Worm (Caenorhabditis elegans) whole organism, early embryonic: Measurements from ENCODE around the gene aass-1.

Experiments
- B0310.2 ChIP-seq: sonication (generic microtip); optimal IDR thresholded peaks from 2 replicates; lab custom pipeline; 2016; ENCODE audit warnings: mild to moderate bottlenecking, missing genetic modification characterization, missing compliant biosample characterization
- F13C5.2 ChIP-seq: sonication (generic microtip); optimal IDR thresholded peaks from 2 replicates; lab custom pipeline; 2017; ENCODE audit warnings: mild to moderate bottlenecking, missing genetic modification characterization, inconsistent platforms, missing compliant biosample characterization
- aly-1 ChIP-seq: sonication (generic microtip); optimal IDR thresholded peaks from 2 replicates; lab custom pipeline; 2016; ENCODE audit warnings: missing genetic modification characterization, missing compliant biosample characterization
- ama-1 ChIP-seq: fragments of 150-350 bp; optimal IDR thresholded peaks from 2 replicates; lab custom pipeline; 2014
- ceh-36 ChIP-seq: sonication (generic microtip); optimal IDR thresholded peaks from 2 replicates; lab custom pipeline; 2016; ENCODE audit warnings: missing genetic modification characterization, inconsistent platforms, missing compliant biosample characterization
- flt-1 ChIP-seq: fragments of 200-800 bp; sonication (Bioruptor generic); IDR thresholded peaks from 2 replicates; pipeline ENCODE4 v1.3.6; 2022; ENCODE audit warnings: missing genetic modification characterization, missing compliant biosample characterization
- hmbx-1 ChIP-seq: sonication (generic microtip); optimal IDR thresholded peaks from 2 replicates; lab custom pipeline; 2016; ENCODE audit warnings: mild to moderate bottlenecking, missing genetic modification characterization, missing compliant biosample characterization
- hmg-4 ChIP-seq: fragments of 200-800 bp; sonication (Bioruptor generic); optimal IDR thresholded peaks from 2 replicates; lab custom pipeline; 2018; ENCODE audit warnings: mild to moderate bottlenecking, missing genetic modification characterization, missing compliant biosample characterization
- hnd-1 ChIP-seq: sonication (generic microtip); optimal IDR thresholded peaks from 2 replicates; lab custom pipeline; 2016; ENCODE audit warnings: missing genetic modification characterization, missing compliant biosample characterization
- pes-1 ChIP-seq: fragments of 200-800 bp; sonication (Bioruptor generic); IDR thresholded peaks from 2 replicates; pipeline ENCODE4 v1.3.6; 2022; ENCODE audit warnings: missing genetic modification reagents, missing genetic modification characterization, missing compliant biosample characterization
- scrt-1 ChIP-seq: fragments of 200-800 bp; sonication (Bioruptor generic); IDR thresholded peaks from 2 replicates; pipeline ENCODE4 v1.3.6; 2022; ENCODE audit warnings: missing genetic modification characterization, missing compliant biosample characterization
- sea-1 ChIP-seq: fragments of 200-800 bp; sonication (Bioruptor generic); conservative IDR thresholded peaks from 2 replicates; pipeline ENCODE4 v1.3.6; 2022; ENCODE audit warnings: missing genetic modification characterization, missing compliant biosample characterization
- tbx-11 ChIP-seq: fragments of 200-800 bp; sonication (Bioruptor generic); IDR thresholded peaks from 2 replicates; pipeline ENCODE4 v1.3.6; 2022; ENCODE audit warnings: missing genetic modification characterization, missing compliant biosample characterization
- tra-4 ChIP-seq: sonication (generic microtip); optimal IDR thresholded peaks from 2 replicates; lab custom pipeline; 2017; ENCODE audit warnings: missing genetic modification characterization, missing compliant biosample characterization

DNA sequence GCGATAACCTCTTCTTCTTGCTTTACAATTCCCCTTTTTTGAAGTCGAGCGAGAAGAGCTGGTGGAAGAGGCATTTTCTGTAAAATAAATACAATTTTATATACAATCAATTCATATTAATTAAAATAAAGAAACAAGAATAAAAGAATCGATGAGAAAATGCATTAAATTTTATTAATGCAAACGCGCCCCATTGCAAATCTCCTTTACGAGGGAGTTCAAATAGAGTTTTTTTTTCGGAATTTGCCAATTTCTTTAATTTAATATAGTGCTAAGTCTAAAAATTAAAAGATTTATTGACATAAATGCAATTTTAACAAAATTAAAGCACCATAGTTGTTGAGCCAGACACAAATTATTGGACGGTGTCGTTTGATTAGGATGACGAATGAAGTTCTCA lies 16.7 kb downstream of the aass-1 start, which contains the start of gene pqbp-1.1:
- 0 out of 2 replicates have a peak, but pooled peaks have one; percentile 48 for TF ChIP-seq sea-1
- TF ChIP-seq aly-1 (tag; lab: Kevin White, UChicago), result no peak
- TF ChIP-seq hmg-4, result no peak
- TF ChIP-seq ama-1 (lab: Kevin White, UChicago), result no peak
- peak; percentile 39 for TF ChIP-seq F13C5.2 (tag; lab: Kevin White, UChicago)
- TF ChIP-seq ceh-36 (tag; lab: Kevin White, UChicago), result no peak
- TF ChIP-seq flt-1 (GFP tag; lab: Robert Waterston, UW), result no peak
- TF ChIP-seq B0310.2 (tag; lab: Kevin White, UChicago), result no peak
- no peak for TF ChIP-seq tbx-11 (GFP tag; lab: Robert Waterston, UW)
- TF ChIP-seq hnd-1, result no peak
- no peak for TF ChIP-seq pes-1
- TF ChIP-seq scrt-1 (GFP tag; lab: Robert Waterston, UW), result no peak
- no peak for TF ChIP-seq hmbx-1 (tag; lab: Kevin White, UChicago)
- TF ChIP-seq tra-4, result no peak
